Fruit fly (Drosophila melanogaster) whole organism, embryonic: Measurements from ENCODE around the gene Svil.

ENCODE experiments used
- Ada2b ChIP-seq: fragments of 200-800 bp; sonication (Bioruptor generic); IDR thresholded peaks from 2 replicates; pipeline ENCODE4 v1.3.6; 2022; ENCODE audit warnings: missing biosample characterization, missing genetic modification characterization
- CG10267 ChIP-seq: fragments of 200-800 bp; sonication (Bioruptor generic); optimal IDR thresholded peaks from 2 replicates; lab custom pipeline; 2018; ENCODE audit warnings: missing biosample characterization, mild to moderate bottlenecking, missing genetic modification characterization, moderate library complexity
- CG10565 ChIP-seq: fragments of 200-800 bp; sonication (Bioruptor generic); optimal IDR thresholded peaks from 3 replicates; lab custom pipeline; 2016; ENCODE audit warnings: missing biosample characterization, mild to moderate bottlenecking, missing genetic modification characterization
- CG11696 ChIP-seq: fragments of 200-800 bp; sonication (Bioruptor generic); IDR thresholded peaks from 2 replicates; pipeline ENCODE4 v1.3.6; 2022; ENCODE audit warnings: missing biosample characterization, missing genetic modification characterization
- CG12236 ChIP-seq: fragments of 200-800 bp; sonication (Bioruptor generic); optimal IDR thresholded peaks from 2 replicates; lab custom pipeline; 2016; ENCODE audit warnings: missing biosample characterization, missing genetic modification characterization
- CG12299 ChIP-seq: fragments of 200-800 bp; sonication (Bioruptor generic); optimal IDR thresholded peaks from 2 replicates; lab custom pipeline; 2018; ENCODE audit warnings: missing biosample characterization, mild to moderate bottlenecking, missing genetic modification characterization
- CG13624 ChIP-seq: fragments of 200-800 bp; sonication (Bioruptor generic); optimal IDR thresholded peaks from 2 replicates; lab custom pipeline; 2016; ENCODE audit warnings: missing biosample characterization, missing genetic modification characterization
- CG13775 ChIP-seq: fragments of 200-800 bp; sonication (Bioruptor generic); optimal IDR thresholded peaks from 3 replicates; lab custom pipeline; 2017; ENCODE audit warnings: missing biosample characterization, mild to moderate bottlenecking, missing genetic modification characterization
- CG1529 ChIP-seq: fragments of 200-800 bp; sonication (Bioruptor generic); optimal IDR thresholded peaks from 3 replicates; lab custom pipeline; 2018; ENCODE audit warnings: missing biosample characterization, missing genetic modification characterization
- CG16815 ChIP-seq: fragments of 200-800 bp; sonication (Bioruptor generic); optimal IDR thresholded peaks from 3 replicates; lab custom pipeline; 2017; ENCODE audit warnings: missing biosample characterization, mild to moderate bottlenecking, missing genetic modification characterization
- CG17385 ChIP-seq: fragments of 200-800 bp; sonication (Bioruptor generic); optimal IDR thresholded peaks from 3 replicates; lab custom pipeline; 2018; ENCODE audit warnings: missing biosample characterization, mild to moderate bottlenecking, missing genetic modification characterization
- CG17829 ChIP-seq: fragments of 200-800 bp; optimal IDR thresholded peaks from 2 replicates; lab custom pipeline; 2019; ENCODE audit warnings: missing biosample characterization, mild to moderate bottlenecking, missing genetic modification characterization, moderate library complexity
- CG31388 ChIP-seq: fragments of 200-800 bp; sonication (Bioruptor generic); optimal IDR thresholded peaks from 2 replicates; lab custom pipeline; 2016; ENCODE audit warnings: missing biosample characterization, missing genetic modification characterization
- CG32767 ChIP-seq: fragments of 200-800 bp; sonication (Bioruptor generic); IDR thresholded peaks from 2 replicates; pipeline ENCODE4 v1.3.6; 2022; ENCODE audit warnings: missing biosample characterization, missing genetic modification characterization
- CG4730 ChIP-seq: fragments of 200-800 bp; sonication (Bioruptor generic); IDR thresholded peaks from 2 replicates; pipeline ENCODE4 v1.3.6; 2022; ENCODE audit warnings: missing biosample characterization, missing genetic modification characterization
- CG4854 ChIP-seq: fragments of 200-800 bp; sonication (Bioruptor generic); optimal IDR thresholded peaks from 2 replicates; lab custom pipeline; 2016; ENCODE audit warnings: missing biosample characterization, missing genetic modification characterization, inconsistent platforms
- CG6791 ChIP-seq: fragments of 200-800 bp; sonication (Bioruptor generic); IDR thresholded peaks from 3 replicates; pipeline ENCODE4 v1.3.6; 2022; ENCODE audit warnings: missing biosample characterization, missing genetic modification characterization; ENCODE audit not compliant: partially characterized antibody
- CG6813 ChIP-seq: fragments of 200-800 bp; sonication (Bioruptor generic); optimal IDR thresholded peaks from 2 replicates; lab custom pipeline; 2017; ENCODE audit warnings: missing biosample characterization, missing genetic modification characterization, mild to moderate bottlenecking, moderate library complexity, missing genetic modification reagents
- CG9932 ChIP-seq: fragments of 200-800 bp; sonication (Bioruptor generic); IDR thresholded peaks from 2 replicates; pipeline ENCODE4 v1.3.6; 2022; ENCODE audit warnings: missing biosample characterization, missing genetic modification characterization
- Elba2 ChIP-seq: fragments of 200-800 bp; sonication (Bioruptor generic); optimal IDR thresholded peaks from 3 replicates; lab custom pipeline; 2016; ENCODE audit warnings: missing biosample characterization, missing genetic modification characterization
- Jarid2 ChIP-seq: fragments of 200-800 bp; sonication (Bioruptor generic); optimal IDR thresholded peaks from 3 replicates; lab custom pipeline; 2017; ENCODE audit warnings: mild to moderate bottlenecking, missing biosample characterization, missing genetic modification reagents, missing genetic modification characterization
- Myb ChIP-seq: fragments of 200-800 bp; sonication (Bioruptor generic); optimal IDR thresholded peaks from 2 replicates; lab custom pipeline; 2016; ENCODE audit warnings: missing biosample characterization, missing genetic modification characterization
- NfI ChIP-seq: fragments of 200-800 bp; sonication (Bioruptor generic); optimal IDR thresholded peaks from 3 replicates; lab custom pipeline; 2018; ENCODE audit warnings: missing biosample characterization, mild to moderate bottlenecking, missing genetic modification characterization, moderate library complexity
- Optix ChIP-seq: fragments of 200-800 bp; sonication (Bioruptor generic); IDR thresholded peaks from 3 replicates; pipeline ENCODE4 v1.3.6; 2022; ENCODE audit warnings: missing biosample characterization, missing genetic modification characterization
- Ptx1 ChIP-seq: fragments of 200-800 bp; sonication (Bioruptor generic); IDR thresholded peaks from 2 replicates; pipeline ENCODE4 v1.3.6; 2022; ENCODE audit warnings: missing biosample characterization, missing genetic modification characterization
- Rfx ChIP-seq: fragments of 200-800 bp; sonication (Bioruptor generic); IDR thresholded peaks from 2 replicates; pipeline ENCODE4 v1.3.6; 2022; ENCODE audit warnings: missing biosample characterization, missing genetic modification characterization
- Xrp1 ChIP-seq: fragments of 200-800 bp; sonication (Bioruptor generic); IDR thresholded peaks from 2 replicates; pipeline ENCODE4 v1.3.6; 2022; ENCODE audit warnings: missing biosample characterization, missing genetic modification characterization
- bcd ChIP-seq: fragments of 200-800 bp; sonication (Bioruptor generic); optimal IDR thresholded peaks from 2 replicates; lab custom pipeline; 2017; ENCODE audit warnings: missing biosample characterization, mild to moderate bottlenecking, missing genetic modification characterization
- bowl ChIP-seq: fragments of 200-800 bp; sonication (Bioruptor generic); IDR thresholded peaks from 2 replicates; pipeline ENCODE4 v1.3.6; 2022; ENCODE audit warnings: missing biosample characterization, missing genetic modification characterization
- cas ChIP-seq: fragments of 200-800 bp; sonication (Bioruptor generic); IDR thresholded peaks from 2 replicates; pipeline ENCODE4 v1.3.6; 2022; ENCODE audit warnings: missing biosample characterization, missing genetic modification characterization
- da ChIP-seq: fragments of 200-800 bp; sonication (Bioruptor generic); optimal IDR thresholded peaks from 2 replicates; lab custom pipeline; 2016; ENCODE audit warnings: missing biosample characterization, missing genetic modification characterization
- ewg ChIP-seq: fragments of 200-800 bp; sonication (Bioruptor generic); optimal IDR thresholded peaks from 3 replicates; lab custom pipeline; 2017; ENCODE audit warnings: mild to moderate bottlenecking, missing biosample characterization, missing genetic modification reagents, missing genetic modification characterization
- fd102C ChIP-seq: fragments of 200-800 bp; sonication (Bioruptor generic); optimal IDR thresholded peaks from 2 replicates; lab custom pipeline; 2018; ENCODE audit warnings: missing biosample characterization, mild to moderate bottlenecking, missing genetic modification characterization, moderate library complexity
- gcm2 ChIP-seq: fragments of 200-800 bp; sonication (Bioruptor generic); optimal IDR thresholded peaks from 2 replicates; lab custom pipeline; 2016; ENCODE audit warnings: missing biosample characterization, missing genetic modification characterization
- grn ChIP-seq: fragments of 200-800 bp; sonication (Bioruptor generic); optimal IDR thresholded peaks from 3 replicates; lab custom pipeline; 2017; ENCODE audit warnings: missing biosample characterization, missing genetic modification characterization
- hbn ChIP-seq: fragments of 200-800 bp; sonication (Bioruptor generic); IDR thresholded peaks from 2 replicates; pipeline ENCODE4 v1.3.6; 2022; ENCODE audit warnings: missing biosample characterization, missing genetic modification characterization; ENCODE audit not compliant: partially characterized antibody
- kah ChIP-seq: fragments of 200-800 bp; sonication (Bioruptor generic); optimal IDR thresholded peaks from 2 replicates; lab custom pipeline; 2018; ENCODE audit warnings: missing biosample characterization, mild to moderate bottlenecking, missing genetic modification characterization
- lab ChIP-seq: fragments of 200-800 bp; sonication (Bioruptor generic); optimal IDR thresholded peaks from 3 replicates; lab custom pipeline; 2017; ENCODE audit warnings: missing biosample characterization, missing genetic modification characterization, mild to moderate bottlenecking, moderate library complexity, missing genetic modification reagents
- nom ChIP-seq: fragments of 200-800 bp; sonication (Bioruptor generic); optimal IDR thresholded peaks from 2 replicates; lab custom pipeline; 2017; ENCODE audit warnings: missing biosample characterization, missing genetic modification characterization, mild to moderate bottlenecking, moderate library complexity, missing genetic modification reagents
- pita ChIP-seq: fragments of 200-800 bp; sonication (Bioruptor generic); optimal IDR thresholded peaks from 2 replicates; lab custom pipeline; 2017; ENCODE audit warnings: missing biosample characterization, mild to moderate bottlenecking, missing genetic modification characterization
- pum ChIP-seq: fragments of 200-800 bp; sonication (Bioruptor generic); optimal IDR thresholded peaks from 2 replicates; lab custom pipeline; 2016; ENCODE audit warnings: missing biosample characterization, missing genetic modification characterization
- rib ChIP-seq: fragments of 200-800 bp; sonication (Bioruptor generic); IDR thresholded peaks from 2 replicates; pipeline ENCODE4 v1.3.6; 2022; ENCODE audit warnings: missing biosample characterization, missing genetic modification characterization
- sc ChIP-seq, 3 experiments: fragments of >200 bp in 2 of 3; fragments of 200-800 bp in 1 of 3; sonication (Bioruptor generic) in 1 of 3; optimal IDR thresholded peaks; 2 replicates in 2 of 3; 3 replicates in 1 of 3; lab custom pipeline; 2017; ENCODE audit warnings: mild to moderate bottlenecking in 1 of 3, missing biosample characterization in 1 of 3, missing genetic modification characterization in 1 of 3, missing genetic modification reagents in 1 of 3
- tio ChIP-seq: fragments of 200-800 bp; sonication (Bioruptor generic); optimal IDR thresholded peaks from 2 replicates; lab custom pipeline; 2017; ENCODE audit warnings: missing biosample characterization, missing genetic modification characterization, inconsistent platforms
- tll ChIP-seq, 2 experiments: fragments of 200-800 bp in 1 of 2; fragments of >200 bp in 1 of 2; sonication (Bioruptor generic) in 1 of 2; optimal IDR thresholded peaks; 2 replicates each; lab custom pipeline; 2017 to 2019; ENCODE audit warnings: missing biosample characterization in 2 of 2, missing genetic modification characterization in 2 of 2, mild to moderate bottlenecking in 1 of 2, moderate library complexity in 1 of 2
- trem ChIP-seq: fragments of 200-800 bp; optimal IDR thresholded peaks from 3 replicates; lab custom pipeline; 2019; ENCODE audit warnings: missing biosample characterization, mild to moderate bottlenecking, missing genetic modification characterization, moderate library complexity
- ttk ChIP-seq: fragments of 200-800 bp; sonication (Bioruptor generic); IDR thresholded peaks from 2 replicates; pipeline ENCODE4 v2.1.2; 2022; ENCODE audit warnings: missing biosample characterization, missing genetic modification characterization
- unpg ChIP-seq: fragments of 200-800 bp; sonication (Bioruptor generic); optimal IDR thresholded peaks from 3 replicates; lab custom pipeline; 2018; ENCODE audit warnings: missing biosample characterization, mild to moderate bottlenecking, missing genetic modification characterization, moderate library complexity
- wek ChIP-seq: fragments of 200-800 bp; sonication (Bioruptor generic); optimal IDR thresholded peaks from 3 replicates; lab custom pipeline; 2018; ENCODE audit warnings: missing biosample characterization, mild to moderate bottlenecking, missing genetic modification characterization, moderate library complexity
- yki ChIP-seq: fragments of >200 bp; optimal IDR thresholded peaks from 3 replicates; lab custom pipeline; 2018
- zfh2 ChIP-seq: fragments of 200-800 bp; sonication (Bioruptor generic); optimal IDR thresholded peaks from 2 replicates; lab custom pipeline; 2016; ENCODE audit warnings: missing biosample characterization, missing genetic modification characterization

The Svil gene

dm6 chr3L:2501764-2502163 lies 124.3 kb downstream of the Svil start (continued):
- TF ChIP-seq da (no peak), pita (GFP tag; lab: Kevin White, UChicago) (no peak), sc (optimal IDR thresholded peaks at IDR 0.05; lab: Kevin White, UChicago) (no peak), sc (GFP tag; optimal IDR thresholded peaks at IDR 0.05; lab: Kevin White, UChicago) (no peak), gcm2 (GFP tag; lab: Kevin White, UChicago) (no peak), CG11696 (GFP tag; lab: Robert Waterston, UW) (0 out of 2 replicates have a peak, but pooled peaks have one; percentile 38), tll (GFP tag; optimal IDR thresholded peaks at IDR 0.05; lab: Kevin White, UChicago) (no peak), CG16815 (GFP tag; lab: Kevin White, UChicago) (peak; percentile 21), Jarid2 (no peak), CG17385 (peak; percentile 62), Ada2b (peak; percentile 80), grn (peak; percentile 60), CG13624 (peak; percentile 62), Elba2 (GFP tag; lab: Kevin White, UChicago) (no peak), CG32767 (GFP tag; lab: Robert Waterston, UW) (peak; percentile 31; the same call in 1 of the 2 replicates), CG31388 (no peak), NfI (GFP tag; lab: Kevin White, UChicago) (peak; percentile 41), CG4854 (peak; percentile 64), CG4730 (GFP tag; lab: Robert Waterston, UW) (peak; percentile 58), lab (peak; percentile 91), ewg (no peak), CG17829 (tag; lab: Kevin White, UChicago) (peak; percentile 22), Rfx (GFP tag; lab: Robert Waterston, UW) (peak; percentile 93), CG12236 (GFP tag; lab: Kevin White, UChicago) (no peak), hbn (GFP tag; lab: Robert Waterston, UW) (no peak), rib (GFP tag; lab: Robert Waterston, UW) (peak; percentile 63), kah (GFP tag; lab: Kevin White, UChicago) (no peak), CG10565 (GFP tag; lab: Kevin White, UChicago) (no peak), tio (peak; percentile 59), cas (0 out of 2 replicates have a peak, but pooled peaks have one; percentile 53), CG10267 (tag; lab: Kevin White, UChicago) (peak; percentile 13), fd102C (GFP tag; lab: Kevin White, UChicago) (no peak), CG6813 (GFP tag; lab: Kevin White, UChicago) (peak; percentile 30), pum (GFP tag; lab: Kevin White, UChicago) (no peak), zfh2 (GFP tag; lab: Kevin White, UChicago) (peak; percentile 63), Xrp1 (GFP tag; lab: Robert Waterston, UW) (peak; percentile 70), wek (no peak), CG13775 (GFP tag; lab: Kevin White, UChicago) (peak; percentile 50), bcd (GFP tag; lab: Kevin White, UChicago) (peak; percentile 70), Ptx1 (peak; percentile 74), yki (lab: Kevin White, UChicago) (no peak), CG9932 (GFP tag; lab: Robert Waterston, UW) (peak; percentile 83), unpg (GFP tag; lab: Kevin White, UChicago) (peak; percentile 66), CG1529 (GFP tag; lab: Kevin White, UChicago) (no peak), CG6791 (GFP tag; lab: Robert Waterston, UW) (no peak), Optix (GFP tag; lab: Robert Waterston, UW) (no peak), CG12299 (tag; lab: Kevin White, UChicago) (no peak), ttk (GFP tag; lab: Robert Waterston, UW) (peak; percentile 55), nom (GFP tag; lab: Kevin White, UChicago) (no peak), Myb (GFP tag; lab: Kevin White, UChicago) (peak; percentile 3), trem (no peak), bowl (no peak)
